Worm (Caenorhabditis elegans) whole organism, L2 larva: ENCODE results near the gene egl-38.

Experiments used
- ama-1 ChIP-seq: fragments of 150-350 bp; optimal IDR thresholded peaks from 2 replicates; lab custom pipeline; 2018; ENCODE audit warnings: inconsistent platforms
- elt-3 ChIP-seq: sonication (generic microtip); optimal IDR thresholded peaks from 2 replicates; lab custom pipeline; 2017; ENCODE audit warnings: missing biosample characterization, missing genetic modification characterization

- TF ChIP-seq elt-3: no peak
- TF ChIP-seq ama-1 (lab: Kevin White, UChicago): no peak
Observed at ce11 chrIV:10063941-10064340, 46.4 kb downstream of the egl-38 start.
